Fruit fly (Drosophila melanogaster) whole organism, prepupa: ENCODE data around the gene Nup58.

Experiments used
- CG6276 ChIP-seq: fragments of 200-800 bp; sonication (Bioruptor generic); optimal IDR thresholded peaks from 2 replicates; lab custom pipeline; 2017; ENCODE audit warnings: missing biosample characterization, mild to moderate bottlenecking, missing genetic modification characterization
- CG6854 ChIP-seq: fragments of 200-800 bp; sonication (Bioruptor generic); optimal IDR thresholded peaks from 2 replicates; lab custom pipeline; 2017; ENCODE audit warnings: missing biosample characterization, mild to moderate bottlenecking, missing genetic modification characterization

- no peak for TF ChIP-seq CG6276 (GFP tag; lab: Kevin White, UChicago)
- TF ChIP-seq CG6854: no peak
These were observed 37.9 kb upstream of the Nup58 start, which contains the start of gene CG17751 for dm6 chr3R:19606954-19607353.
